Worm (Caenorhabditis elegans): ENCODE measurements around the gene fbxa-150.
"Not testable (repeated sequence)": the region's sequence is repeated elsewhere in the genome, so short reads cannot be mapped to it uniquely, and the experiment has no call there.

fbxa-150 gene

DNA sequence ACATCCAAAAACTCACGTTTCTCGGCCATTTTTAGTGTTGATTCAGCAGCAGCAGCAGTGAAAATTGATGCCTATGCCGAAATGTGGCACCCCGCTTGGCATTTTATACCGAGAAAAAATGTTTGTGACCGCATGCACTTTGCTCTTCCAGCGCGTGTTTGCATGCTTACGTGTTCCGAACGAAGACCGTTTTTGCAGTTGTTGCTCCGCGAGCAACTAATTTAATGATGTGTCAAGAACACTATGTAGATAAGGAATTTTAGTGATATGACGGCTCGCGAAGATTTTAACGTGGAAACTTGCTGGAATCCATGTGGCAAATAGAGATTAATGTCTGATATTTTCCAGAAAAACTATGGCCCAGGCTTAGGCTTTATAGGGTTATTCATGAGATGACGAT lies 23.4 kb upstream of the fbxa-150 start, which contains the start of gene dct-16:
Gene dct-16, minus strand, starts transcription at position 78 of the 400 bp plus-strand sequence.
- TF ChIP-seq W03F9.2 (tag; optimal IDR thresholded peaks at IDR 0.05) (no peak), him-1 (tag; optimal IDR thresholded peaks at IDR 0.05) (no peak), dao-5 (tag; optimal IDR thresholded peaks at IDR 0.05) (no peak)

DNA sequence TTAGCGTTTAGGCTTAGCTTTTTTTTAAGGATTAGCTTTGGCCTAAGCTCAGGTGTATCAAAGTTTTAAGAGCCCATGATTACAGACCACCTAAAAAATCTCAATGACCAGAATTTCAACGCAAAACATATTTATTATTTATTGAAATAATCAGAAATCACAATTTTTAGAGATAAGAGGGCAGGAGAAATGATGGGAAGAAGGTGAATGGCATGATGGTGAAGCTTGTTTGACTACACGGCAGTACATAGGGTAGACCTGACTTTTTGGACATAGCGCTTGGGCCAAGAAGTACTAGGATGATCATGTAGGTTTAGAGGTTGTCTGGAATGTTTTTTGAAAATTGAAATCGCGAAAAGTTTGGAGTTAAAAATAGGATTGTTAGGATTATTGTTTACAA lies 22.8 kb upstream of the fbxa-150 start:
- TF ChIP-seq W03F9.2 (tag; optimal IDR thresholded peaks at IDR 0.05) (no peak), dao-5 (tag; optimal IDR thresholded peaks at IDR 0.05) (no peak), him-1 (tag; optimal IDR thresholded peaks at IDR 0.05) (no peak)

DNA sequence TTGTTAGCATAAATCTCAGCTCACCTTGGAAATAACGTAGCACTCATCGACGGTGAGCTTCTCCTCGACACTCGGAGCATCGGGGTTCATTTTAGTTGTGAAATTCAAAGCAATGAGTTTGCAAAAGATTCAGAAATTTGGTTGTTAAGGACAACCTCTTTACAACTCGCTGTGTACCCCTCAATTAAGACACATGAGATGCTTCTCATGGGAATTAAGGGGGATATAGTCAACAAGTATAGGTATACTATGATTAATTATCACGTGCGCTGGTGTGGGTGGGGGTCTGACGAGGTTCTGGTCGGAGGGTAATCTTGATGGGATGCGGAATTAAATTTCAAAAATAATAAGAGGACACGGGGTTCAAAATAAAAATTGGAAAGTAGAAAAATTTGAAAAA lies 22.0 kb upstream of the fbxa-150 start, which contains the start of gene dct-14:
Gene dct-14, minus strand, starts transcription at position 101 of the 400 bp plus-strand sequence.
- TF ChIP-seq W03F9.2 (tag; optimal IDR thresholded peaks at IDR 0.05) (no peak), dao-5 (tag; optimal IDR thresholded peaks at IDR 0.05) (no peak), him-1 (tag; optimal IDR thresholded peaks at IDR 0.05) (no peak)

DNA sequence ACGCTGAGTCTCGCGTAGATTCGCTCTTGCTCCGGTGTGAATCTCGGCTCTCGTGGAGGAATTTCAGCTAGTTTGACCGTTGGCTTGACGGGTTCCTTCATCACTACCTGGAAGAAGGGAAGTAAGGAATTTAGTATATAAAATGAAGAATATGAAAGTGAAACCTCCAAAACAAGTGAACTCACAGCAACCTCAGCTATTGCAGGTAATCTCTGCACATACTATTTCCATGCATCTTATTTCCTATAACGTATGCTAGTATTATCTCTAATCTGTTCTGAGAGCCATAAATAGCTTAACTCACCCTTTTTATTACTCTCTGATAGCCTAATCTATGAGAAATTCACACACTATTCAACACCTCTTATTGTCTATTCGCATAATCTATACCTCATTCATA lies 17.4 kb upstream of the fbxa-150 start, which contains the start of gene Y38H6C.4:
Gene Y38H6C.4, minus strand, starts transcription at position 101 of the 400 bp plus-strand sequence.
- TF ChIP-seq him-1 (tag; optimal IDR thresholded peaks at IDR 0.05) (no peak), dao-5 (tag; optimal IDR thresholded peaks at IDR 0.05) (no peak), W03F9.2 (tag; optimal IDR thresholded peaks at IDR 0.05) (no peak)

DNA sequence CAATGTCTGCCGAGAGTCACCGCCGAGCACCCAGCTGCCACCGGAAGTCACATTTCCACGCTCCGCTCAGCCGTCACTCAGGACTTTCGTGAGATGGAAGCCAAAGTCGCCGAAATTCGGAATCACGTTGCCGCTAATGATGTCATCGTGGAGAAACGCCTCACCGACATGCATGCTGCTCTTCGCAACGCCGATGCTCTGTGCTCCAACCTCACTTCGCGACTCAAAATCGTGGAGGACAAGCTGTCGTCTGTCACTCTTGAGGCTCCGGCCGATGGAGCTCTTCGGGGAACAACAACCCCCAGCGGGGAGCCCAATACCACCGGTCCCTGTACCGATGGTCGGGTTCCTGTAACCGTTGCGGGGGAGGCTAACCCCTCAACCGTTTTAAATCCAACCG lies 15.9 kb upstream of the fbxa-150 start:
- TF ChIP-seq him-1 (tag; optimal IDR thresholded peaks at IDR 0.05) (no peak), dao-5 (tag; optimal IDR thresholded peaks at IDR 0.05) (no peak), W03F9.2 (tag; optimal IDR thresholded peaks at IDR 0.05) (no peak)

DNA sequence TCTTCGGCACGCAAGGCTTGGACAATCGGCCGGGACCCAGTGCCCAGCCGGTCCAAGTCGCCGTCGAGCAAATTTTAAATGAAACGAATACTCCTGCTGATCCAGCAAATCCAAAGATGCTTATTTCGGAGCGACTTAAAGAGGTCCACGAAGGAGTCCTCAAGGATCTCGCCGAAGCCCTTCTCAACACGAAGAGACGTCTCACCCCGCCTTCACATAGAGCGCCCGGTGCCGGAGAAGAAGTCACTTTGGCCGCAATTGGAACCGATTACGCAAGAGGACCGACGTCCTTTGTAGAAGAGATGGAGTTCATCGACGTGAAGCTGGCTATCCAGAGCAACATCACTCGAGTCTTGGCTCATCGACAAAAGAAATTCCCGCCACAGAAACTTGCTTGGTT lies 13.0 kb upstream of the fbxa-150 start:
- no peak for TF ChIP-seq dao-5 (tag; optimal IDR thresholded peaks at IDR 0.05)
- no peak for TF ChIP-seq W03F9.2 (tag; optimal IDR thresholded peaks at IDR 0.05)
- TF ChIP-seq him-1 (tag; optimal IDR thresholded peaks at IDR 0.05) = no peak

DNA sequence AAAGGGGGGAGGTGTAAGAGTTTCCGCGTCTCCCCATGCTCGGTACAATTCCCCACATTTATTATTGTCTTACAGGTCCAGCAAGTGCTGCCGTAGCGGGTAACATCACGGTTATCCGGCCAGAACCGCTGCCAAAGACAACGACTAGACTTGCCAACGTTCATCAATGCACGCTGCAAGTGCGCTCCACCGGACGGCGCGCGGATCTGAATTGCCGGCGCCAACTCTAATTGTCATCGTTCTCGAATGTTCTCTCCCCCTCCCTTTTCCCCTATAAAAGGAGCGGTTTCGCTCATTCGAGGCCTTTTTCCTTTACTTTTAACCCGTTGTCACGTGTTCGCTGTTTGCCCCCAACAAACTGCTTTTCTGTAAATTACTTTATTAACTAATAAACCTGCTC lies 8.7 kb upstream of the fbxa-150 start, which contains the start of gene Y38H6C.8:
Gene Y38H6C.8, plus strand, starts transcription at position 301 of the 400 bp plus-strand sequence.
- not testable (repeated sequence) for TF ChIP-seq dao-5, him-1, W03F9.2 (tag; optimal IDR thresholded peaks at IDR 0.05)

DNA sequence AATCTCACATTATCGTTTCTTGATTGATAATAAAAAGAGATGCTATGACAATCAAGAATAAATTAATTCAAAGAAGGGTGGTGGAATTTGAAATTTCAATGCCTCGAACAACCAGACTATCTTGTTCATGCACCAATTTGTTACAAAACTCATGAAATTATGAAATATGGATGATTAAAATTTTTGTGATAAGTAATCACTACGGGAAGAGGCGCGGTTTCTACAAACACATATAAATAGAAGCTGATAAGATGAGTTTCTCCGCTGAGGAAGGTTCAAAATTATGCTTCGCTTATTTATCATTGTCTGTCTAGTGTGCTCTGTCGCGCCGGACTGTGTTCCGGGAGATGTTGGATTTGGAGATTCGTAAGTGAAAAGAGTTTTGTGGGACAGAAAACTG lies 7.9 kb upstream of the fbxa-150 start:
- TF ChIP-seq W03F9.2 (tag; optimal IDR thresholded peaks at IDR 0.05) (no peak), him-1 (tag; optimal IDR thresholded peaks at IDR 0.05) (no peak), dao-5 (tag; optimal IDR thresholded peaks at IDR 0.05) (no peak)

DNA sequence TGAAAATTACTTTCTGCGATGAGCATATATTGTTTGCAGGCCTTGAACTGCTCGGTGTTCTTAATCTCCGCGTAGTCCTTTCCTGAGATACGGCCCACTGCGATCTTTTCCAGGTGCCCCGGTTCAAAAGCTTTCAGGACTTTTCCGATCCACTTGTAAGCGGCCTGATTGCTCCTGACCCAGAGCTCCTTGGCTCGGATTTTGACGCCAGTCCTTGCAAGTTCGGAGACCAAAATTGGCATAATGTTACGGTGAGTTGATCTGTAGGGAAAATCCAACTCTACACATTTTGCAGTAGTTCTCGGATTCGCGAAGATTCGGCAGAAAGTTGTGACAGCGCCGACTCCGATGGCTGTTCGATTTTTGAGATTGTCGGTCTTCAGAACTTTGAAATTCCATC lies 5.4 kb upstream of the fbxa-150 start:
- no peak for TF ChIP-seq him-1 (tag; optimal IDR thresholded peaks at IDR 0.05)
- no peak for TF ChIP-seq dao-5 (tag; optimal IDR thresholded peaks at IDR 0.05)
- TF ChIP-seq W03F9.2 (tag; optimal IDR thresholded peaks at IDR 0.05) = no peak

DNA sequence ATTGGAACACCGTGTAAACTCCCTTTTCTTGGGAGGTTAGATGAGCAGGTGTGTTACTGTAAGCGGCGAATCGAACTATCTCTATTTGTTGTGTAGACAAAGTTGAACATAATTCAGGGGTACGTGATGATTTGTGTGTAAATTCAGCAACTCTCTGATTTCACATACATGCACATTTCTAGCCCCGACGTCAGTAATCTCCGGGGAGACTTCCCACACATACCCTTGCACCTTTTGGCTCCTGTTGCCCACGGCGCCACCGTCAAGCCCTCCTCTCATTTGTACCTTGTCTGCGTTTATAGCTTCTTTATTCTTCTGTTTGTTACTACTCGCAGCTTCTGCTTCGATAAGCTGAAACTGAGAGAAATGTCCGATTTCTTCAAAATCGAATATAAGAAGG lies 3.5 kb upstream of the fbxa-150 start, which contains the start of gene Y38H6C.25:
Gene Y38H6C.25, plus strand, starts transcription at position 301 of the 400 bp plus-strand sequence.
- TF ChIP-seq W03F9.2 (tag; optimal IDR thresholded peaks at IDR 0.05) = no peak
- no peak for TF ChIP-seq him-1 (tag; optimal IDR thresholded peaks at IDR 0.05)
- no peak for TF ChIP-seq dao-5 (tag; optimal IDR thresholded peaks at IDR 0.05)

DNA sequence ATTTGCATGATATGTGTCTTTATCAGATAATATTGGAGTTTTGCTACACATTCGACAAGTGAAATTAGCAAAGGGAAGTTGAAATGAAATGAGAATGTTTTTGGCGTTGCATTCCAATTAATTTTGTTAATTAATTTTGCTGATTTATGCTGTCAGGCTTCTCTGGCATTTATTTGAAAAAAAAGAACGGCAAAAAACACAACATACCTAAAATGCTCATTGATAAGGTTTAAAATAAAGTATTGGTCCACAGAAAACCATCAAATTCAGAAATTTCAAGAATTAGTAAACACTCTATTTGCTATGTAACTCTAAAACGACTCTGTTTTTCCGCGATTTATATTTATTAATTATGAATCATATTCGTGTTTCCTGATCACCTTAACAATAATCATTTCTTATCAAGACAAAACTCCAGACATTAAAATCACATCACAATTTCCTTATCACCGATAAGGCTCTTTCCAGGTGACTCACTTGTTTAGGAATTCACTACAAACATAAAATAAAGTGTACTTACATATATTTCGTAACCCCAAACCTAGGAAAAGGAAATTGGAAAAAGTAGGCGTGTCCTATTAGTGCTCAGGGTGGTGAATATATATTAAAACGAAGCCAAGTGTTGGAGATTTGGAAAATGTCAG lies 3.5 kb downstream of the fbxa-150 start, which contains the start of the genes srh-166 and Y38H6C.24:
Gene srh-166, minus strand, starts transcription at position 51 of the 644 bp plus-strand sequence.
Gene Y38H6C.24, plus strand, starts transcription at position 620 of the 644 bp plus-strand sequence.
- TF ChIP-seq him-1 (tag; optimal IDR thresholded peaks at IDR 0.05) (no peak), W03F9.2 (tag; optimal IDR thresholded peaks at IDR 0.05) (no peak), dao-5 (tag; optimal IDR thresholded peaks at IDR 0.05) (no peak)

DNA sequence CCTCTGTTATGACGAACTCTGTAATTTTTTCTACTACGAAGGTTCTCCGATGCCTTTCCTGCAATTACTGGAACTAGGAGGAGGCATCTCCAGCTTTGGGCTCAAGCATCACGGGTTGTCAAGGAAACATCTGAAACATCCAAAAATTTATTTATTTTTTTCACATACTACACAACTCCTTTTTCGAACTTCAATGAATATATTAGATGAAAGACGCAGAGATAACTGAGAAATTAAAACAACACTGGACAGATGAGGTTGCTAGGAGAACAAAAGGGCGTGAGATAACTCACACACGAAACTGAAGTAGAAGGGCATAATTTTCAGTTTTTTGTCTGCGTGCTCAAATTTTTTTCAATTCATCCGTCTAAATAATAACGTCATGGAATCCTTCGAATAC lies 5.1 kb downstream of the fbxa-150 start, which contains the start of gene Y38H6C.13:
Gene Y38H6C.13, plus strand, starts transcription at position 301 of the 400 bp plus-strand sequence.
- TF ChIP-seq W03F9.2 (tag; optimal IDR thresholded peaks at IDR 0.05) (no peak), him-1 (tag; optimal IDR thresholded peaks at IDR 0.05) (no peak), dao-5 (tag; optimal IDR thresholded peaks at IDR 0.05) (no peak)

DNA sequence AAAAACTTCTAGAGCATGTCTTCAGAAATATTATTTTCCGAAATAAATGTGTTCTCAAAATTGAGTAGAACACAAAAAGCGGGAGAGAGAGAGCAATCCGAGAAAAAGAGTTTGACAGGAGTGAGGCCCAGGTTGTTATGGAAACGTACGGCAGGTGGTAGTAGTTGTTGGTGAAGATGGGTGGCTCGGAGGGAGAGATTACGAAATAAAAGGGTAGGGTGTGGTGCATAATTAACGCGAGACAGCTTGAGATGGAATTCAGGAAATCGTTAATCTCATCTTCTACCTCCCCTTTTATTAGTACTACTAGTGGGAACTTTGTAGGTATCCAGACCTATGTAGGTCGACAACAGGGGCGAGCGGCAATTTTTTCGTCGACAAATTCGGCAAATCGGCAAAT lies 11.7 kb downstream of the fbxa-150 start, which contains the start of gene famh-161:
Gene famh-161, minus strand, starts transcription at position 101 of the 400 bp plus-strand sequence.
- TF ChIP-seq him-1 (tag; optimal IDR thresholded peaks at IDR 0.05) (no peak), W03F9.2 (tag; optimal IDR thresholded peaks at IDR 0.05) (no peak), dao-5 (tag; optimal IDR thresholded peaks at IDR 0.05) (no peak)

DNA sequence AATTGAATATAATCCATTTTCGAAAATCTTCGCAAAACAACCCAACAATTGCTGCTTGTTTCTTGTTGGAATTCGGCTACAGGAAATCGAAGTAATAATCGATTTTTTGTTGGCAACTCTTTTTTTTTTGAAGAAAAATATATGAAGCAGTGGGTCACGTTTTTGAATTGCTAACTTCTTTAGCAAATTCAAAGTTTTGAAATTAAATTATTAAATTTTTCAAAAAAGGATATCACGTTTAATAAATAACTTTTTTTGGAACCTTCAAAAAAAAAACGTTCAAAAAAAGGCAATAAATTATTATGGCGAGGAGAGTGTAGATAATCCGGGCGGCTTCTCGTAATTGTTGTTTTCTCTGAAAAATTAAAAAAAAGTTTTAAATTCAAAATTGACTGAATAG lies 13.8 kb downstream of the fbxa-150 start, which contains the start of gene Y38H6C.15:
Gene Y38H6C.15, minus strand, starts transcription at position 101 of the 400 bp plus-strand sequence.
- TF ChIP-seq W03F9.2 (tag; optimal IDR thresholded peaks at IDR 0.05) (no peak), dao-5 (tag; optimal IDR thresholded peaks at IDR 0.05) (no peak), him-1 (tag; optimal IDR thresholded peaks at IDR 0.05) (no peak)
